Worm (Caenorhabditis elegans): Measurements from ENCODE around the gene glb-15.
A peak's percentile ranks its signal among the peaks of the same experiment; 100 is the strongest.

The glb-15 gene

DNA sequence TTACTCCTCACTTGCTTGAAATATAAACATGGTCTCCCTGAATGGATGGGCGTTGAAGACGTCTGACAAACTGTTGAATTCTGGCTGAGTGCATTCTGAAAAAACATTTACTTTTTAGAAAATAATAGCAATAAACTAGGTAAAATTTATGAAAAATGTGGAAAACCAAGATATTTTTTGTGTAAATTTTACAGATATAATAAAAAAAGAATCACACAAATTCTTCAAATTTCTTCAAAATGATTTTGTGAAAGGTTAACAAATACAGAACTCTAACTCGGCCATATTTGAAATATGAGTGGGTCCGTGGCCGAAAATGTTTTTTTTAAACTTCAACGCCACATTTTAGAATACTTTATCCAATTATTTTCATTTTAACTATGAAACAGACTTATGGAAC is at the start of gene glb-15:
Gene glb-15, minus strand, starts transcription at position 101 of the 400 bp plus-strand sequence.
- TF ChIP-seq him-1 (tag; optimal IDR thresholded peaks at IDR 0.05), result no peak

DNA sequence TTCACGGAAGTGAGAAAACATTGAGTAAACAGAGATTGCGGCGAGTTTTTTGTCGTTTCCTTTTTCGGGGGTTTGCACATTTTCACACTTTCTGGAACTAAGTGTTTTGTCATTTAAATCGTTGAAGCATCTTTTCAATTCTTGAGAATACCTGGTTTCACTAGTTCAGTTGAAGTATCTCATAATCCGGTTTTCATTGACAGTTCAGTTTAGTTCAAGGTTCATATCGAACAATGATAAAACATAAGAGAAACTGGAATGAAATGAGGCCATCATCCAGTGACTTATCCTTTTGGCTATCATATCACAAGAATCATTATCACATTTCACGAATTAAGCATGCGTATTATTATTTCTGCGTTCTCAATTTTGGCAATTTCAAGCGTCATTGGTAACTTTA is 49.1 kb upstream of the glb-15 start, which contains the start of gene F46F3.3:
Gene F46F3.3, plus strand, starts transcription at position 301 of the 400 bp plus-strand sequence.
- TF ChIP-seq him-1 (tag; optimal IDR thresholded peaks at IDR 0.05) (no peak), W03F9.2 (tag; optimal IDR thresholded peaks at IDR 0.05) (no peak), dao-5 (tag; optimal IDR thresholded peaks at IDR 0.05) (no peak)

DNA sequence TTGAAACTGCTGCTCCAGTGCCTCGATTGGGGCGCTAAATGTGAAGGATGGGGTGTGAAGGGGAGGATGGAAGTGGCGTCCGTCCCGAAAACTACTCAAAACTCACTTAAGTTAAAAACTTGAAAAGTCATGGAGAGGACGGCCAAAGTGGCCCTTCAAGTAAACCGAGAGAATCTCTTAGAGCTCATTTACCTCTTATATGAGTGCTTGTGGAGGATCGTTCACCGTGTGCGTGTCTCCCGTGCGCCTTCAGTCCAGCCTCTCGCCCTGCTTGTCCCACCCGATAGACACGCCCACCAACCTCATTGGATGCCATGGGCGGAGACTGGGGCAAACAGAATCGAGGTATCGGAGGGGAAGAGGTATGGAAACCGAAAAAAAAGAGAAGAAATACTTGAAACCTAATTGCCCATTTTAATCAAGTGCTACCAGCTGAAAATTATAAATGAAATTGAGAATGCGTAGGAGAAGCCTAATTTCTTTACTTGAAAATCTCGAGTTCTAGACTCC is 46.9 kb upstream of the glb-15 start, which contains the start of gene ceh-27:
Gene ceh-27, minus strand, starts transcription at position 228 of the 510 bp plus-strand sequence.
- TF ChIP-seq W03F9.2 (tag; optimal IDR thresholded peaks at IDR 0.05), result no peak
- TF ChIP-seq dao-5 (tag; optimal IDR thresholded peaks at IDR 0.05), result no peak
- no peak for TF ChIP-seq him-1 (tag; optimal IDR thresholded peaks at IDR 0.05)

DNA sequence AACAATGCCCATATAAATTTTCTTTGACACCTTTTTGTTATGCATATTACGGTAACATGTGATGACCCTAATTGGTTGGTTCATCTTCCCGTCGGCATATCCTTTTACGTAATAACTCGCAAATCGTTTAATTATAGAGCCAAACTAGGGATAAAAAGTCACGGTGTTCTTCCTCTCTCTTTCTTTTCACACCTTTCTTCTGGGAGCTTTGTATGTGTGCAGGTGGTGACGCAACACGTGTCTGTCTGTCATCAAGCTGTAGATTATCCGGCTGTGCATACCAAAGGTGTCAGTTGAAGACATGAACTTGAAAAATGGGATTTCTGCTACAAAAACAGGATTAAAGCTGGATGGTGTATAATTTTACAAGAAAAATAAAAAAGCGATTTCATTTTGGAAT is 42.5 kb upstream of the glb-15 start:
- TF ChIP-seq him-1 (tag; optimal IDR thresholded peaks at IDR 0.05), result no peak
- TF ChIP-seq dao-5 (tag; optimal IDR thresholded peaks at IDR 0.05), result no peak
- TF ChIP-seq W03F9.2 (tag; optimal IDR thresholded peaks at IDR 0.05), result no peak

DNA sequence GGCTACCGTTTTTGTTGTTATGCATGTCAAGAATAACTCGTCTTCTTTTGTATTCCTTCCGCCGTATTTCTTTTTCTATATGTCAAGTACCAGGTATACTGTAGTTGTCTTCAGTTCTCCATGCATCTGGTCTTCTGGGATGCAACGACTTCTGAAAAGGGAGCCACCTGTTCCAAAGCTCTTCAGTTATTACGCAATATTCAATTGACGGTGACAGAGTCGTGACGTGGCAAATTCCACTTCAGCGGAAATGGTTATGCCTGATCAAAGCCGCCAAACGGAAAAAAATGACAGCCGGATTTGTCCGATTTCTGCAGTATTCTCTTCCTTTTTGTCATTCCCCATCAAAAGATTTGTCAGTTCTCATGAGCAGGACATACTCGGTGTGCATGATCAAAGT is 38.4 kb upstream of the glb-15 start:
- TF ChIP-seq W03F9.2 (tag; optimal IDR thresholded peaks at IDR 0.05) (no peak), him-1 (tag; optimal IDR thresholded peaks at IDR 0.05) (no peak), dao-5 (tag; optimal IDR thresholded peaks at IDR 0.05) (no peak)

DNA sequence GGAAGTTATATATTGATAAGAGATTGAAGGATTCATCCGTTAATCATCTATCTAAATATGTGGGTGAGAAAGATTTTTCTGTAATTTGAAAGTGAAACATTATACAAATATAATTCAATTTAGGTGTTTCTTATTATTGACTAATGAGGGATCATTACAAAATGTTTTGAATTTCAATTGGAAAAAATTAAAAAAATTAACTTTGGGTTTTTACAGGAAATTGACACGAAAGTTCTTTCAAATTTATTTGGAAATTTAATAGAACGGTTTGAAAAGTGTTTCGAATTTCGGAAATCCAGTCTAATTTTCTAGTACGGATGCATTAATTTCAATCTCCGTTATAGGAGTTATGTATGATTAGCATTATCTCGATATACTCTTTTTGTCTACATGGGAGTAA is 35.0 kb upstream of the glb-15 start:
- TF ChIP-seq W03F9.2 (tag; optimal IDR thresholded peaks at IDR 0.05) (no peak), dao-5 (tag; optimal IDR thresholded peaks at IDR 0.05) (no peak), him-1 (tag; optimal IDR thresholded peaks at IDR 0.05) (no peak)

DNA sequence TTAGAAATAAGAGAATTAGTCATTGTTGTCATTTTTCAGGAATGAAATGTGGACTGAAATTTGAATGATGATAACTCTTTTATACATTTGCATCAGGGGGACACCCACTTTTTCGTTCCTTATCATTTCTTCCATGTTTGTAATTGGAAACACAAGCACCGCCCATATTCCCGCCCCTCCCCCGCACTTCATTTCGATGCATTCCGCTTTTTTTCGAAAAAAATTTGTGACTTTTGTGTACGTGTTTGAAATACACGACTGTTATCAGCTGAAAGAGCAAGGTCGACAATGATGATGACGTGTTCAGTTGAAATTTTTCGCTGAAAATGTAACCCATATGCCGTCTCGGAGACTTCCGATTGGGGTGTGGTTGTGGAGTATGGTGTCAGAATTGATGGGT is 32.6 kb upstream of the glb-15 start, which contains the start of gene zip-10:
Gene zip-10, minus strand, starts transcription at position 43 of the 400 bp plus-strand sequence.
- TF ChIP-seq him-1 (tag; optimal IDR thresholded peaks at IDR 0.05) (no peak), W03F9.2 (tag; optimal IDR thresholded peaks at IDR 0.05) (no peak), dao-5 (tag; optimal IDR thresholded peaks at IDR 0.05) (no peak)

DNA sequence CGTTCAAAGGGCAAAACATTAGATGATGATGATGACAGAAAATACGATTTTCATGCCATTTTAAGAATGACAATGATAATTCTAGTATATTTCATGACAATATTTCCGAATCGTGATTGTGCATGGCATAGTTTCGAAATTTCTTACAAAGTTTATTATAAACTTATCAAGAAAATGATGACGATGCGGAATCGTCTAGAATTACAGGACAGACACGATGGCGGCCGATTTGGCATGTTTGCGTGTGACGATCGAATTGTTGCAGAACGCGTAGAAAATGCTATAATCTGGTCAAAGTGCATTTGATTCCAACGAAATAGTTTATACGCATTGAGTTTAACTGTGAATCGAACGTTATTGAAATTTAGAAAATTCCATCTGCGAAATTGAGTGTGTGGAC is 31.2 kb upstream of the glb-15 start:
- TF ChIP-seq him-1 (tag; optimal IDR thresholded peaks at IDR 0.05), result no peak
- TF ChIP-seq W03F9.2 (tag; optimal IDR thresholded peaks at IDR 0.05), result no peak

DNA sequence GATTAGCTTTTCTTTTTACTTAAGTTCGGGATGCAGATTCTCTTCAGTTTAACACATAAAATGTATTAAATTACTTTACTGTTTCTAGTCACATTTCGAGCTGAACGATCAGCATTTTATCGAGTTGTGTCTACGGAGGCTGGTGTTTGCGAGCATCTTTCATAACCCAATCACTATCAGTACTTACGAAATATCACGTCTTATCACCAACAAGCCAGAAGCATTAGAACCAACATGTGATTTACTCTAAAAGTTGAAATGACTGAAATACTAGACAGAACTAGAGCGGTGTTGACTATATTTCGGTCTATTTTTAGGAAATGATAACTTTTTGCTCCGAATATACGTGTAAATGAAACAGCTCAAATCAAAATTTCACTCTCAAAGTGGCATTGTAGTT is 30.4 kb upstream of the glb-15 start:
- TF ChIP-seq W03F9.2 (tag; optimal IDR thresholded peaks at IDR 0.05) (no peak), him-1 (tag; optimal IDR thresholded peaks at IDR 0.05) (no peak), dao-5 (tag; optimal IDR thresholded peaks at IDR 0.05) (no peak)

DNA sequence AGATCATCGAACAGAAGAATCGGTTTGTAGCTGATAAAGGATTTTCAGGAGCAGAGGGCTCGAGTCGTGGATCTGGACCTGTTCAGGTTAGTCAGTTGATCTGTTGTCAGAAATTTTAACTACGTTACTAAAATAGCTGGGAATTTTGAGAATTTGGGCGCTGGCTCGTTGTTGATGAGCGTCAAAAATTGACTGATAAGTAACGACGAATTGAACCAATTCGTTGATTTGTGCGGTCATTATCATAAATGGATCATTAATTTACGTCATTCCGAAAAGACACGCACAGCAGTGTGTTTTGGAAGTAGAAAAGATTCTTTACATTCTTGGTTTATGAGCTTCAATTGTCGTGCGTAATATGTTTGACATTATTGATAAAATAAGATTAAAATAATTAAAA is 29.7 kb upstream of the glb-15 start:
- TF ChIP-seq him-1 (tag; optimal IDR thresholded peaks at IDR 0.05) (no peak), dao-5 (tag; optimal IDR thresholded peaks at IDR 0.05) (no peak), W03F9.2 (tag; optimal IDR thresholded peaks at IDR 0.05) (no peak)

DNA sequence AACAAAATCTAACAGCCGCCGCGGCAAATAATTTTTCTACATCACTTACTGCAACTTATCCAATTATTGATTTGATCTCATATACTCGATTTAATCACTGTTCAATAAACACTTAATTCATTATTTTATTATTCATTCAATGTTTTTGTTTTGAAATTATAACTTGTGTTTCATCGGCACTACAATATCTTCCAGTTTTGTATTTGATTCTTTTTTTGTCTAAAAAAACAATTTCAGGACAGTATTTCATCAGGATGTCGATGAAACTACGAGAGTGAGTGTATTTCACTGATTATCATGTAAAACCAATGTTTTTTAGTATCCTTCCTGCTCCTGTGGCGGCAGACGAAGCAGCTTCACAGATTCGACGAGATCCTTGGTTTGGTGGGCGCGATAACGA is 27.2 kb upstream of the glb-15 start, which contains the start of gene skp-1:
Gene skp-1, plus strand, starts transcription at position 238 of the 400 bp plus-strand sequence.
- TF ChIP-seq him-1 (tag; optimal IDR thresholded peaks at IDR 0.05) (no peak), W03F9.2 (tag; optimal IDR thresholded peaks at IDR 0.05) (no peak), dao-5 (tag; optimal IDR thresholded peaks at IDR 0.05) (no peak)

DNA sequence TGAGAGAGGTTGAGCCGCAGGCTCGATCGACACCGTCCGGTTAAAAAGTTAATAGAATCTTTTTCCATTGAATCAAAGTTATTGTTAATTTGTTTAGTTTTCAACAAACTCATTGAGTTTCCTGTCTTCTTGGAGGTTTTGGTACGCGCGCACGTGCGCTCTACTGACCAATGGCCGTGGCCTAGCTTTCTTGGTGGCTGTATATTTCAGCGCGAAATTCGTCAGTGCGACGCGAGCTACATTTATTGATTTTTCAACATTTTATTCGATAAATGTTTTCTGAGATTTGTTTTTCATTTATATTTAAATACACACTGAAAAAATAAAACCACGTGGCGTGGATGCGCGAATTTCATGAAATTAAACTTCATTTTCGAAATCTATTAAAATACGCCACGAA is 26.1 kb upstream of the glb-15 start, which contains the start of gene bir-1:
Gene bir-1, plus strand, starts transcription at position 312 of the 400 bp plus-strand sequence.
- TF ChIP-seq W03F9.2 (tag; optimal IDR thresholded peaks at IDR 0.05), result peak; percentile 34
- TF ChIP-seq him-1 (tag; optimal IDR thresholded peaks at IDR 0.05), result peak; percentile 44
- TF ChIP-seq dao-5 (tag; optimal IDR thresholded peaks at IDR 0.05), result no peak

DNA sequence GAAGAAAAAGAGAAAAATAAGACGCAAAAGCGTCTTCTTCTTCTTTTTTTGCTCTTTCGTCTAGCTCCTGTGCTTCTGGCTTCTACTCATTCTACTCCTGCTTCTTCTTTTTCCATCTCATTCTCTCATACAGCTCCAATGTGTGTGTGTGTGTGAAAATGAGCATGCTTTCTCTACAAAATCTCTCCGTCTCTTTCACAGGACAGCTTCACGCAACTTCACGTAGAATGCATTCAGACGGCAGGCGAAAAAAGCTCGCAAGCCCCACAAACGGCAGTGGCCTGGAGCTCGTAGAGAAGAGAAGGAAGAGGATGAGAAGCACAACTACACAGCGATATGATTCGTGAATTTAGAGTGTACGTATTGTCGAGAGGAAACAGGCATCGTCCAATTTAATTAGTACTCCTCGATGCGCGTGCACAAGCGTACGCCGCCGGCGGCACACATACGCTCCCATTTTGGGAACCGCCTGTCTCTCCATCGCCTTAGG is 23.3 kb upstream of the glb-15 start:
- TF ChIP-seq W03F9.2 (tag; optimal IDR thresholded peaks at IDR 0.05) (no peak), dao-5 (tag; optimal IDR thresholded peaks at IDR 0.05) (no peak), him-1 (tag; optimal IDR thresholded peaks at IDR 0.05) (peak; percentile 72)

DNA sequence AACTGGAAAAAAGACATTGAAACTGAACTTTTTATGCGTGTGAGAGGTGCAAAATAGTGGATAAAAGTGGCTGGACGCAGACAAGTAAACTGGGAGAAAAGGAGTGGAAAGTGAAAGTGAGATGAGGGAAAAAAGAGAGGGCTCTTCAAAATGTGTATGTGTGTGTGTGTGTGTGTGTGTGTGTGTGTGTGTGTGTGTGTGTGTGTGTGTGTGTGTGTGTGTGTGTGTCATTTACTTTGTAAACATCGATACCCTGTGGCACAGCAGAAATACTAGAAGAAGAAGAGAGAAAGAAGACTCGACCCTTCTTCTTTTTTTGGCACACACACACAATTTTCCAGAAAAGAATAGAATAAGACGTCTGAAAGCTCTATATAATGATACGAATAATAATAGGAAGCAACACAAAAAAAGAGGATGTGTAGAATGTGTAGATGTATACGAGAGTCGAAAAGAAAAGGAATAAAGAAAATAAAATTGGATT is 20.6 kb upstream of the glb-15 start:
- TF ChIP-seq him-1 (tag; optimal IDR thresholded peaks at IDR 0.05), result no peak
- no peak for TF ChIP-seq dao-5 (tag; optimal IDR thresholded peaks at IDR 0.05)
- no peak for TF ChIP-seq W03F9.2 (tag; optimal IDR thresholded peaks at IDR 0.05)

DNA sequence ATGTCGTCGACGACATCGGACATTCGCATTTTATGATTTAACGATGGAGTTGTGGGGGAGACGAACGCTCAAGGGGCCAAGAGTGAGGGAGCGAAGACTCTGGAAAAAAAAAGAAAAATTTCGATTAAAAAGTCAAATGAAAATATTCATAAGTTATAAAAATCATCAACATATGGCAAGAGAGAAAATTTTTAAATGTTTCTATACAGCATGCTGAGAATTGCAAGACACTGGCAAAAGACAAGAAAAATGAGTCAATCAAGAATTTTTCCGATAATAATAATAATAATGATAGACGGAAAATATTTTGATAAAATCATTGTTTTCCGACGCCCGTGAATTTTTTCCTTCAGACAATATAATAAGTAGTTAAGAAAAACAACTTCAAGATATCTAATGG is 19.1 kb upstream of the glb-15 start, which contains the start of gene sipa-1:
Gene sipa-1, minus strand, starts transcription at position 101 of the 400 bp plus-strand sequence.
- no peak for TF ChIP-seq dao-5 (tag; optimal IDR thresholded peaks at IDR 0.05)
